Worm (Caenorhabditis elegans): ENCODE data around the gene spp-29.

ce11 chrV:17665906-17666305, 30.7 kb downstream of the spp-29 start, which contains the start of gene F59A1.11:
- TF ChIP-seq spr-3 (GFP tag; optimal IDR thresholded peaks at IDR 0.05) (no peak), ztf-11 (tag; optimal IDR thresholded peaks at IDR 0.05) (no peak), nhr-76 (tag; optimal IDR thresholded peaks at IDR 0.05) (no peak)

All from whole organism, L4 larva.